Fruit fly (Drosophila melanogaster) whole organism, pupa: ENCODE results near the gene w-cup.

Experiments used
- CG10348 ChIP-seq: fragments of 200-800 bp; sonication (Bioruptor generic); IDR thresholded peaks from 2 replicates; pipeline ENCODE4 v1.3.6; 2022; ENCODE audit warnings: missing biosample characterization, missing genetic modification characterization
- CG12605 ChIP-seq: fragments of 200-800 bp; sonication (Bioruptor generic); IDR thresholded peaks from 2 replicates; pipeline ENCODE4 v1.3.6; 2022; ENCODE audit warnings: missing biosample characterization, missing genetic modification characterization
- CG13204 ChIP-seq: fragments of 200-800 bp; sonication (Bioruptor generic); optimal IDR thresholded peaks from 2 replicates; lab custom pipeline; 2018; ENCODE audit warnings: missing biosample characterization, mild to moderate bottlenecking, missing genetic modification characterization, moderate library complexity
- CG14655 ChIP-seq: fragments of 200-800 bp; sonication (Bioruptor generic); optimal IDR thresholded peaks from 3 replicates; lab custom pipeline; 2017; ENCODE audit warnings: mild to moderate bottlenecking, missing biosample characterization, missing genetic modification reagents, missing genetic modification characterization
- CG15710 ChIP-seq: fragments of 200-800 bp; sonication (Bioruptor generic); optimal IDR thresholded peaks from 2 replicates; lab custom pipeline; 2018; ENCODE audit warnings: missing biosample characterization, mild to moderate bottlenecking, missing genetic modification characterization, moderate library complexity
- CG17806 ChIP-seq: fragments of 200-800 bp; sonication (Bioruptor generic); optimal IDR thresholded peaks from 2 replicates; lab custom pipeline; 2018; ENCODE audit warnings: missing biosample characterization, mild to moderate bottlenecking, missing genetic modification characterization, moderate library complexity
- CG32121 ChIP-seq: fragments of 200-800 bp; sonication (Bioruptor generic); IDR thresholded peaks from 2 replicates; pipeline ENCODE4 v1.3.6; 2022; ENCODE audit warnings: missing biosample characterization, missing genetic modification characterization
- CG34367 ChIP-seq: fragments of 200-800 bp; sonication (Bioruptor generic); optimal IDR thresholded peaks from 2 replicates; lab custom pipeline; 2018; ENCODE audit warnings: missing biosample characterization, mild to moderate bottlenecking, missing genetic modification characterization
- CG4496 ChIP-seq: fragments of 200-800 bp; sonication (Bioruptor generic); IDR thresholded peaks from 3 replicates; pipeline ENCODE4 v1.3.6; 2022; ENCODE audit warnings: missing biosample characterization, missing genetic modification characterization
- CG8159 ChIP-seq: fragments of 200-800 bp; sonication (Bioruptor generic); optimal IDR thresholded peaks from 3 replicates; lab custom pipeline; 2018; ENCODE audit warnings: missing biosample characterization, mild to moderate bottlenecking, missing genetic modification characterization, moderate library complexity
- CG8301 ChIP-seq: fragments of 200-800 bp; sonication (Bioruptor generic); optimal IDR thresholded peaks from 2 replicates; lab custom pipeline; 2018; ENCODE audit warnings: missing biosample characterization, mild to moderate bottlenecking, missing genetic modification characterization
- CG9948 ChIP-seq: fragments of 200-800 bp; sonication (Bioruptor generic); optimal IDR thresholded peaks from 2 replicates; lab custom pipeline; 2018; ENCODE audit warnings: missing biosample characterization, mild to moderate bottlenecking, missing genetic modification characterization, moderate library complexity
- D1 ChIP-seq: fragments of 200-800 bp; sonication (Bioruptor generic); optimal IDR thresholded peaks from 2 replicates; lab custom pipeline; 2018; ENCODE audit warnings: missing biosample characterization, mild to moderate bottlenecking, missing genetic modification characterization, moderate library complexity
- EcR ChIP-seq: fragments of 200-800 bp; sonication (Bioruptor generic); optimal IDR thresholded peaks from 3 replicates; lab custom pipeline; 2019; ENCODE audit warnings: missing biosample characterization, missing genetic modification characterization, mild to moderate bottlenecking, moderate library complexity, missing genetic modification reagents
- Ets98B ChIP-seq: fragments of 200-800 bp; sonication (Bioruptor generic); IDR thresholded peaks from 2 replicates; pipeline ENCODE4 v1.3.6; 2022; ENCODE audit warnings: missing biosample characterization, missing genetic modification characterization
- Pif1A ChIP-seq: fragments of 200-800 bp; sonication (Bioruptor generic); optimal IDR thresholded peaks from 3 replicates; lab custom pipeline; 2016; ENCODE audit warnings: missing biosample characterization, missing genetic modification characterization
- Pif1B ChIP-seq: fragments of 200-800 bp; sonication (Bioruptor generic); optimal IDR thresholded peaks from 3 replicates; lab custom pipeline; 2016; ENCODE audit warnings: missing biosample characterization, missing genetic modification characterization
- Snoo ChIP-seq: fragments of 200-800 bp; sonication (Bioruptor generic); optimal IDR thresholded peaks from 3 replicates; lab custom pipeline; 2017; ENCODE audit warnings: missing biosample characterization, mild to moderate bottlenecking, missing genetic modification characterization, inconsistent platforms
- fd96Ca ChIP-seq: fragments of 200-800 bp; sonication (Bioruptor generic); IDR thresholded peaks from 3 replicates; pipeline ENCODE4 v1.3.6; 2022; ENCODE audit warnings: missing biosample characterization, missing genetic modification characterization
- gl ChIP-seq: fragments of 200-800 bp; sonication (Bioruptor generic); optimal IDR thresholded peaks from 2 replicates; lab custom pipeline; 2018; ENCODE audit warnings: missing biosample characterization, mild to moderate bottlenecking, missing genetic modification characterization
- rn ChIP-seq: fragments of 200-800 bp; sonication (Bioruptor generic); IDR thresholded peaks from 2 replicates; pipeline ENCODE4 v1.3.6; 2022; ENCODE audit warnings: missing biosample characterization, missing genetic modification characterization

Gene w-cup

DNA sequence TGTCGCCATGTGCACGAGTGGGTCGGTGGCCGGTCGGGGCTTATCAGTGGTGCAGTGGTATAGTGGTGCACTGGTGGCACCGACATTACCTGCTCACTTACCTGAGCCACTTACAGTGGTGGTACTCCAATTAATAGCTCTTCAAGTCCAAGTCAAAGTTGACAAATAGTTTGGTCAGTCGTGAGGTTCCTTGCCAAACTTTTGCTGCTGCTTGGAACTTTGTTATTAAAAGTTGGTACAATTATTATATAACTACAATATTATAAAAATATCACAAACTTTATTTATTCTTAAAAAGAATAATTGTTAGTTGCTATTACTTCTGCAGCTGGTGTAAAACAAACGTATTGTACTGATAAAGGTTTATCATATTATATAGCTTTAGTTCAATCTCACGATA, 33.6 kb downstream of the w-cup start:
- TF ChIP-seq CG9948 (no peak), CG13204 (no peak), rn (GFP tag; lab: Robert Waterston, UW) (no peak), CG4496 (no peak), CG12605 (no peak), fd96Ca (GFP tag; lab: Robert Waterston, UW) (no peak), gl (tag; lab: Kevin White, UChicago) (no peak)

DNA sequence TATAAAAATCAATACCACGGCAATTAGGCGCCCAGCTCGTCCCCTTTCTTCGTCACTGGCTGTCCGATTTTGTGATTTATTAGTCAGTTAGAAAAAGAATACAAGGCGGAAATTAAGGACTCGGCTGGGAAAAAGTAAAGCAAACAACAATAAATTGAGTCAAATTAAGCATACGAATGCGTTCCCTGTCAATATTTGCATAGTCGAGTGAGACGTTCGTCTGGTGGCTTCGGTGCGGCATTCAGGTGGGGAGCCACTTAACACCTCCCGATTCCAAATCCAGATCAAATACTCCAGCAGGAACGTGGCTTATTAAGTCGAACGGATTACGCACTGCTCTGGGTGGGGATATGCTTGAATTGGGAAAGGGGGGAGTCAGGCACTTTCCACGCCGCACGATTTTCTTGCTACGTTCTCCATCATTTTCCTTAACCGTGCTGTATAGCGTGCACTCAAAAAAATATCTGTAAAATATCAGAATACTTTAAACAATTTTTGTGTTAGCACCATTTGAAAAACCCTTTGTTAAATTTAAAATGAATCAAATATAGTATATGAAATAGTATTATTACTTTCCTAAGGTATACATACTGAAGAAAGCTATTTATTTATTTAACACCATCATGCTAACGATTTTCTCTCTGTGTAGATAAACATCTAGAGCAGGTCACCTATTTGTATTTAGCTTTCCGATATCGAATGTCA, 34.4 kb downstream of the w-cup start:
- TF ChIP-seq CG17806 (tag; lab: Kevin White, UChicago) = no peak
- peak; percentile 23 for TF ChIP-seq CG8159 (tag; lab: Kevin White, UChicago)
- TF ChIP-seq, all 21 proteins: peak for 1

- no peak for TF ChIP-seq CG32121 (GFP tag; lab: Robert Waterston, UW)
- TF ChIP-seq rn (GFP tag; lab: Robert Waterston, UW) = no peak
- TF ChIP-seq EcR (GFP tag; lab: Kevin White, UChicago) = no peak
- TF ChIP-seq CG10348 (GFP tag; lab: Robert Waterston, UW) = no peak
- no peak for TF ChIP-seq CG13204
- no peak for TF ChIP-seq CG12605
- TF ChIP-seq CG9948 = no peak
- no peak for TF ChIP-seq CG8159 (tag; lab: Kevin White, UChicago)
- no peak for TF ChIP-seq gl (tag; lab: Kevin White, UChicago)
- TF ChIP-seq CG34367 (tag; lab: Kevin White, UChicago) = no peak
- TF ChIP-seq CG15710 (tag; lab: Kevin White, UChicago) = no peak
These were observed 38.2 kb downstream of the w-cup start for dm6 chr2L:10539360-10539759.

DNA sequence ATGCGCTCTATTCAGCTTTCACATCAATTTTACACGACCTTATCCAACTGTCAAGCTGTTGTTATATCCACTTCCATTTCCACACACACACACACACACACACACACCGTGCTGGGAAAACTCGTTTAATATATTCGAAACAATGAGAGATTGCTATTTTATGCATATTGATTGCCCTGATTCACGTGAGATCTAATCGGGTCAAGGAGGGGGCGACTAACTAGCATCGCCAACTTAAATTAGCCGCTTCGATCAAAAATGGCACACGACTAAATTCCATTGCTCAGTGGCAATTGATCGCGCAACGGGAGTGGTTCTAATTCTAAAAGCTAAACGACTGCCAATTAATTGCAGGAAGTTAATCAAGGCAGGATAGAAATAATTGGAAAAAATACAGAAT, 43.6 kb downstream of the w-cup start, which contains the start of gene CG18302:
Gene CG18302 (plus strand): TSS at position 301 of the 400 bp plus-strand sequence.
- no peak for TF ChIP-seq Ets98B

DNA sequence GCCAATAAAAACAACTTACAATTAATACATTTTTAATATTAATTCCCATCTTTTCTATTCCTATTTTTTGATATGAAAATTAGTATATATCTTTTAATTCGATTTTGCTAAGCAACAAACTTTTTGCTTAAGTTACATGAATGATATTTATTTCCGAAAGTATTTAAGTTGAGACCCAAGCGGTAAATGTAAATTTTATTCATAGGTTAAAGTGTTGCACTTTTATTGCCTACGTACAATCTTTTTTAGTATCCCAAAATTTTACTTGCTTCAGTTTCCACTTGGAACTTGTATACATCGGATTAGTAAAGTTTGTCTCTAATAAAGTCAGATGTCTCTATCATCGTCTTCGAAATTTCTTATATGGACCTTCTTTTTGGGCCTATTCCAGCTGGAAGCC, 46.1 kb downstream of the w-cup start, which contains the start of gene CG18301:
Gene CG18301 (plus strand): TSS at position 301 of the 400 bp plus-strand sequence.
- TF ChIP-seq CG15710 (tag; lab: Kevin White, UChicago) (no peak), CG8159 (tag; lab: Kevin White, UChicago) (no peak), fd96Ca (GFP tag; lab: Robert Waterston, UW) (no peak), CG13204 (no peak), CG14655 (GFP tag; lab: Kevin White, UChicago) (no peak), CG9948 (no peak), Pif1B (GFP tag; lab: Kevin White, UChicago) (no peak), Snoo (tag; lab: Kevin White, UChicago) (no peak), gl (tag; lab: Kevin White, UChicago) (no peak), CG8301 (no peak), CG17806 (tag; lab: Kevin White, UChicago) (no peak), Ets98B (no peak), CG4496 (no peak), CG34367 (tag; lab: Kevin White, UChicago) (no peak), CG10348 (GFP tag; lab: Robert Waterston, UW) (no peak), CG32121 (GFP tag; lab: Robert Waterston, UW) (no peak), CG12605 (no peak), D1 (tag; lab: Kevin White, UChicago) (no peak)

DNA sequence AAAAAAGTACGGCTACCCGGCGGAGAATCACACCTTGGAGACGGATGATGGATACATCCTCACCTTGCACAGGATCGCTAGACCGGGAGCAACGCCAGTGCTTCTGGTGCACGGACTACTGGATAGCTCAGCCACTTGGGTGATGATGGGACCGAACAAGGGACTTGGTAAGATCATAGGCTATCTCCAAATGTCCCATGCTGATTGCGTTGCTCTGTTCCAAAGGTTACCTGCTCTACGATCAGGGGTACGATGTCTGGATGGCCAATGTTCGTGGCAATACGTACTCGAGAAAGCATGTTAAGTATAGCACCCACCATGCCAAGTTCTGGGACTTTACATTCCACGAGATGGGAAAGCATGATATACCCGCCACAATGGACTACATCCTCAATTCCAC, 47.5 kb downstream of the w-cup start:
- no peak for TF ChIP-seq CG9948
- no peak for TF ChIP-seq EcR (GFP tag; lab: Kevin White, UChicago)
- no peak for TF ChIP-seq rn (GFP tag; lab: Robert Waterston, UW)
- no peak for TF ChIP-seq CG32121 (GFP tag; lab: Robert Waterston, UW)
- no peak for TF ChIP-seq Pif1B (GFP tag; lab: Kevin White, UChicago)
- no peak for TF ChIP-seq gl (tag; lab: Kevin White, UChicago)
- TF ChIP-seq CG8301 = no peak
- no peak for TF ChIP-seq CG34367 (tag; lab: Kevin White, UChicago)
- TF ChIP-seq CG10348 (GFP tag; lab: Robert Waterston, UW) = no peak
- TF ChIP-seq CG13204 = no peak
- no peak for TF ChIP-seq CG17806 (tag; lab: Kevin White, UChicago)
- TF ChIP-seq Ets98B = no peak

DNA sequence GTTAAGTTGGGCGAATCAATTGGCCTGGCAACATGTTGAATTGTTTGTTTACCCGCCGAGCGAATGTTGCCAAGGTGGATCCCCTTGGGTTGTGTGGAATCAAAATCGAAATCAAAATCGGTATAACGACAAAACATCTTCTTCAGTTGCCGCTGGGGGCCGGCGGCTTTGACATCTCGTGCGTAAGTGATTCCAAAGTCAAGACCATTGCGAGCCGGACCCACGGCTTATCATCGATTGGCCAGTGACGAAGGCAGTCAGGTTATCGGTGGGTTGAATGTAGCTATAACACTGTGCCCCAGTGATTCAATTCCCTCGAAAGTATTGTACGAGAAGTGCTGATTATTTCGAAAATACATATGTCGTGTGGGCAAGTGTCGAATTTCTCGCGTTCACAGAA, 48.6 kb downstream of the w-cup start:
- TF ChIP-seq D1 (tag; lab: Kevin White, UChicago) (no peak), CG9948 (no peak), CG4496 (no peak), CG17806 (tag; lab: Kevin White, UChicago) (no peak), Ets98B (no peak), gl (tag; lab: Kevin White, UChicago) (no peak), Pif1A (GFP tag; lab: Kevin White, UChicago) (no peak), CG32121 (GFP tag; lab: Robert Waterston, UW) (no peak), EcR (GFP tag; lab: Kevin White, UChicago) (no peak), CG34367 (tag; lab: Kevin White, UChicago) (no peak), Snoo (tag; lab: Kevin White, UChicago) (no peak)
- TF ChIP-seq, all 21 proteins: peak for 0
